Worm (Caenorhabditis elegans) whole organism, L2 larva: ENCODE measurements around the gene fil-2.

Experiments used
- R02D3.7 ChIP-seq: fragments of 150-350 bp; optimal IDR thresholded peaks from 2 replicates; lab custom pipeline; 2014; ENCODE audit warnings: missing biosample characterization, missing genetic modification characterization
- ZK546.5 ChIP-seq: sonication (generic microtip); optimal IDR thresholded peaks from 2 replicates; lab custom pipeline; 2017; ENCODE audit warnings: missing biosample characterization, missing genetic modification characterization
- alr-1 ChIP-seq: fragments of 150-350 bp; optimal IDR thresholded peaks from 2 replicates; lab custom pipeline; 2014; ENCODE audit warnings: missing biosample characterization, missing genetic modification characterization
- aly-2 ChIP-seq: fragments of 150-350 bp; optimal IDR thresholded peaks from 2 replicates; lab custom pipeline; 2014; ENCODE audit warnings: missing biosample characterization, missing genetic modification characterization
- blmp-1 ChIP-seq: sonication (generic microtip); optimal IDR thresholded peaks from 2 replicates; lab custom pipeline; 2017; ENCODE audit warnings: missing genetic modification characterization, mild to moderate bottlenecking, missing compliant biosample characterization, antibody characterized with exemption, moderate library complexity; ENCODE audit not compliant: insufficient read depth
- ceh-16 ChIP-seq: fragments of 150-350 bp; optimal IDR thresholded peaks from 2 replicates; lab custom pipeline; 2014; ENCODE audit warnings: missing biosample characterization, missing genetic modification characterization
- crh-2 ChIP-seq: sonication (generic microtip); optimal IDR thresholded peaks from 2 replicates; lab custom pipeline; 2017; ENCODE audit warnings: missing biosample characterization, missing genetic modification characterization
- elt-1 ChIP-seq: fragments of 150-350 bp; optimal IDR thresholded peaks from 2 replicates; lab custom pipeline; 2014; ENCODE audit warnings: missing biosample characterization, missing genetic modification characterization
- gmeb-1 ChIP-seq: fragments of 150-350 bp; optimal IDR thresholded peaks from 2 replicates; lab custom pipeline; 2014; ENCODE audit warnings: missing biosample characterization, missing genetic modification characterization
- lin-11 ChIP-seq: fragments of 150-350 bp; sonication (generic microtip); optimal IDR thresholded peaks from 2 replicates; lab custom pipeline; 2014; ENCODE audit warnings: missing biosample characterization, missing genetic modification characterization, inconsistent platforms, mixed read lengths
- lin-39 ChIP-seq: fragments of 150-350 bp; optimal IDR thresholded peaks from 2 replicates; lab custom pipeline; 2014; ENCODE audit warnings: missing biosample characterization, missing genetic modification reagents, missing genetic modification characterization
- mab-5 ChIP-seq: fragments of 150-350 bp; optimal IDR thresholded peaks from 2 replicates; lab custom pipeline; 2014; ENCODE audit warnings: missing biosample characterization, missing genetic modification characterization
- mdl-1 ChIP-seq, 2 experiments: fragments of 150-350 bp in 1 of 2; sonication (generic microtip) in 1 of 2; optimal IDR thresholded peaks; 2 replicates each; lab custom pipeline; 2017; ENCODE audit warnings: missing biosample characterization in 2 of 2, missing genetic modification characterization in 2 of 2
- nhr-10 ChIP-seq: sonication (generic microtip); optimal IDR thresholded peaks from 2 replicates; lab custom pipeline; 2017; ENCODE audit warnings: missing biosample characterization, missing genetic modification characterization
- nhr-11 ChIP-seq: fragments of 150-350 bp; optimal IDR thresholded peaks from 2 replicates; lab custom pipeline; 2014; ENCODE audit warnings: missing biosample characterization, missing genetic modification characterization
- nhr-21 ChIP-seq: fragments of 150-350 bp; optimal IDR thresholded peaks from 2 replicates; lab custom pipeline; 2014; ENCODE audit warnings: missing biosample characterization, missing genetic modification characterization
- nhr-237 ChIP-seq: fragments of 150-350 bp; optimal IDR thresholded peaks from 2 replicates; lab custom pipeline; 2014; ENCODE audit warnings: missing biosample characterization, missing genetic modification characterization
- nhr-6 ChIP-seq: fragments of 150-350 bp; optimal IDR thresholded peaks from 2 replicates; lab custom pipeline; 2014; ENCODE audit warnings: missing biosample characterization, missing genetic modification characterization
- peb-1 ChIP-seq: fragments of 150-350 bp; optimal IDR thresholded peaks from 2 replicates; lab custom pipeline; 2014; ENCODE audit warnings: missing biosample characterization, missing genetic modification characterization
- skn-1 ChIP-seq: sonication (generic microtip); optimal IDR thresholded peaks from 2 replicates; lab custom pipeline; 2017; ENCODE audit warnings: missing biosample characterization, missing genetic modification characterization
- sma-3 ChIP-seq: sonication (generic microtip); optimal IDR thresholded peaks from 2 replicates; lab custom pipeline; 2016; ENCODE audit warnings: missing genetic modification reagents, missing genetic modification characterization, missing compliant biosample characterization
- snpc-4 ChIP-seq: fragments of 150-350 bp; optimal IDR thresholded peaks from 2 replicates; lab custom pipeline; 2014; ENCODE audit warnings: missing biosample characterization, missing genetic modification characterization
- unc-39 ChIP-seq: fragments of 150-350 bp; optimal IDR thresholded peaks from 2 replicates; lab custom pipeline; 2014; ENCODE audit warnings: missing biosample characterization, missing genetic modification characterization
- unc-55 ChIP-seq: fragments of 150-350 bp; sonication (generic microtip); optimal IDR thresholded peaks from 3 replicates; lab custom pipeline; 2014; ENCODE audit warnings: missing biosample characterization, missing genetic modification reagents, missing genetic modification characterization
- ztf-1 ChIP-seq: fragments of 200-800 bp; sonication (Bioruptor generic); conservative IDR thresholded peaks from 2 replicates; pipeline ENCODE4 v1.3.6; 2022; ENCODE audit warnings: missing genetic modification characterization, missing compliant biosample characterization
- ztf-11 ChIP-seq: sonication (generic microtip); optimal IDR thresholded peaks from 2 replicates; lab custom pipeline; 2017; ENCODE audit warnings: missing biosample characterization, missing genetic modification characterization

fil-2 gene

DNA sequence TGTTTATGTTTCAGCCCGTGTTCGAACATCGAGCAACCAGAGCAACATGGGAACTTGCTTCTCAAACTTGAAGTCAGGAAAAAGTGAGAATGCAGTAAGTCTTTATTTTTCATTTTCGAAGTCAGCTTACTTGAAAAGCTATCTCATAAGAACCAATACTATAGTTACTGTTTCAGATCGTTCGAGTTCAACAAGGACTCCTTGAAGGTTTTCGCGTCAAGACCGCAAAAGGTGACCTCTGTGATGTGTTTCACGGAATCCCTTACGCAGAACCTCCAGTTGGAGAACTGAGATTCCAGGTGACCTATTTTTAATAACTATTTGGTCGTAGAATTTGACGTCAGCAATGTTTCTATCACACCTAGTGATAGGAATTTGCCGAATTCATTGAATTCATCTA is 44.8 kb downstream of the fil-2 start:
- TF ChIP-seq ceh-16 (tag; lab: Kevin White, UChicago), result no peak
- TF ChIP-seq ztf-11 (tag; lab: Kevin White, UChicago), result no peak
- no peak for TF ChIP-seq nhr-6 (tag; lab: Kevin White, UChicago)

- no peak for TF ChIP-seq aly-2 (tag; lab: Kevin White, UChicago)
- TF ChIP-seq sma-3, result peak; percentile 38
- no peak for TF ChIP-seq gmeb-1 (tag; lab: Kevin White, UChicago)
- TF ChIP-seq lin-11 (tag; lab: Kevin White, UChicago), result no peak
- peak; percentile 33 for TF ChIP-seq crh-2 (tag; lab: Kevin White, UChicago)
- TF ChIP-seq ztf-1 (GFP tag; lab: Robert Waterston, UW), result no peak
- TF ChIP-seq nhr-21 (tag; lab: Kevin White, UChicago), result peak; percentile 8
- TF ChIP-seq, all 48 proteins: peak for 3
Observed at ce11 chrV:6326394-6326793, 47.6 kb downstream of the fil-2 start.

- no peak for TF ChIP-seq lin-11 (tag; lab: Kevin White, UChicago)
- TF ChIP-seq ceh-16 (tag; lab: Kevin White, UChicago), result no peak
- no peak for TF ChIP-seq R02D3.7
- TF ChIP-seq peb-1 (tag; lab: Kevin White, UChicago), result no peak
- no peak for TF ChIP-seq mdl-1 (tag; optimal IDR thresholded peaks at IDR 0.05; lab: Kevin White, UChicago)
- TF ChIP-seq ztf-1 (GFP tag; lab: Robert Waterston, UW), result no peak
- TF ChIP-seq unc-55 (GFP tag; lab: Kevin White, UChicago), result no peak
- TF ChIP-seq blmp-1 (tag; lab: Kevin White, UChicago), result no peak
- no peak for TF ChIP-seq nhr-237
- no peak for TF ChIP-seq nhr-11 (tag; lab: Kevin White, UChicago)
- TF ChIP-seq nhr-10 (tag; lab: Kevin White, UChicago), result no peak
Observed at ce11 chrV:6326980-6327379, 48.1 kb downstream of the fil-2 start, which contains the start of gene fbxa-202. Gene fbxa-202, plus strand, starts transcription at chrV:6327280.

ce11 chrV:6328897-6329296 is 50.1 kb downstream of the fil-2 start, which contains the start of gene T28C12.2:
Gene T28C12.2, plus strand, starts transcription at chrV:6329197.
- TF ChIP-seq alr-1, result no peak
- no peak for TF ChIP-seq nhr-11 (tag; lab: Kevin White, UChicago)
- no peak for TF ChIP-seq ZK546.5 (tag; lab: Kevin White, UChicago)
- TF ChIP-seq blmp-1 (tag; lab: Kevin White, UChicago), result no peak
- no peak for TF ChIP-seq snpc-4 (tag; lab: Kevin White, UChicago)
- no peak for TF ChIP-seq unc-39 (tag; lab: Kevin White, UChicago)
- TF ChIP-seq nhr-237, result no peak
- no peak for TF ChIP-seq nhr-10 (tag; lab: Kevin White, UChicago)
- TF ChIP-seq lin-39 (tag; lab: Kevin White, UChicago), result no peak
- TF ChIP-seq nhr-6 (tag; lab: Kevin White, UChicago), result no peak
- TF ChIP-seq elt-1 (tag; lab: Kevin White, UChicago), result no peak
- no peak for TF ChIP-seq crh-2 (tag; lab: Kevin White, UChicago)
- TF ChIP-seq mab-5 (tag; lab: Kevin White, UChicago), result no peak
- no peak for TF ChIP-seq gmeb-1 (tag; lab: Kevin White, UChicago)
- TF ChIP-seq skn-1 (tag; lab: Kevin White, UChicago), result no peak
